Fruit fly (Drosophila melanogaster) whole organism, embryonic: ENCODE results near the gene sob.

Experiments
- Abd-B ChIP-seq: fragments of 200-800 bp; sonication (Bioruptor generic); optimal IDR thresholded peaks from 2 replicates; lab custom pipeline; 2018; ENCODE audit warnings: missing biosample characterization, mild to moderate bottlenecking, missing genetic modification characterization, moderate library complexity
- CG10366 ChIP-seq: fragments of 200-800 bp; sonication (Bioruptor generic); IDR thresholded peaks from 2 replicates; pipeline ENCODE4 v1.3.6; 2022; ENCODE audit warnings: missing biosample characterization, missing genetic modification characterization
- CG12219 ChIP-seq: fragments of 200-800 bp; sonication (Bioruptor generic); optimal IDR thresholded peaks from 3 replicates; lab custom pipeline; 2018; ENCODE audit warnings: missing biosample characterization, mild to moderate bottlenecking, missing genetic modification characterization
- CG12391 ChIP-seq: fragments of 200-800 bp; sonication (Bioruptor generic); optimal IDR thresholded peaks from 3 replicates; lab custom pipeline; 2018; ENCODE audit warnings: missing biosample characterization, mild to moderate bottlenecking, missing genetic modification characterization, moderate library complexity
- CG14667 ChIP-seq: fragments of 200-800 bp; sonication (Bioruptor generic); IDR thresholded peaks from 2 replicates; pipeline ENCODE4 v1.3.6; 2022; ENCODE audit warnings: missing biosample characterization, missing genetic modification characterization
- CG15601 ChIP-seq: fragments of 200-800 bp; sonication (Bioruptor generic); optimal IDR thresholded peaks from 3 replicates; lab custom pipeline; 2019; ENCODE audit warnings: missing biosample characterization, mild to moderate bottlenecking, missing genetic modification characterization, moderate library complexity
- CG15696 ChIP-seq: fragments of 200-800 bp; sonication (Bioruptor generic); optimal IDR thresholded peaks from 2 replicates; lab custom pipeline; 2019; ENCODE audit warnings: missing biosample characterization, mild to moderate bottlenecking, missing genetic modification characterization, moderate library complexity
- CG1602 ChIP-seq: fragments of 200-800 bp; sonication (Bioruptor generic); optimal IDR thresholded peaks from 3 replicates; lab custom pipeline; 2016; ENCODE audit warnings: missing biosample characterization, missing genetic modification characterization
- CG16813 ChIP-seq: fragments of 200-800 bp; sonication (Bioruptor generic); IDR thresholded peaks from 3 replicates; pipeline ENCODE4 v1.3.6; 2022; ENCODE audit warnings: missing biosample characterization, missing genetic modification characterization; ENCODE audit not compliant: partially characterized antibody
- CG17568 ChIP-seq: fragments of 200-800 bp; sonication (Bioruptor generic); optimal IDR thresholded peaks from 2 replicates; lab custom pipeline; 2018; ENCODE audit warnings: missing biosample characterization, mild to moderate bottlenecking, missing genetic modification characterization, moderate library complexity
- CG2712 ChIP-seq: fragments of 200-800 bp; optimal IDR thresholded peaks from 3 replicates; lab custom pipeline; 2019; ENCODE audit warnings: missing biosample characterization, mild to moderate bottlenecking, missing genetic modification characterization, moderate library complexity
- CG3065 ChIP-seq: fragments of 200-800 bp; sonication (Bioruptor generic); optimal IDR thresholded peaks from 2 replicates; lab custom pipeline; 2016; ENCODE audit warnings: missing biosample characterization, missing genetic modification characterization
- CG42726 ChIP-seq: fragments of 200-800 bp; sonication (Bioruptor generic); IDR thresholded peaks from 2 replicates; pipeline ENCODE4 v1.3.6; 2022; ENCODE audit warnings: missing biosample characterization, missing genetic modification characterization; ENCODE audit not compliant: partially characterized antibody
- CG4424 ChIP-seq: fragments of 200-800 bp; sonication (Bioruptor generic); optimal IDR thresholded peaks from 3 replicates; lab custom pipeline; 2016; ENCODE audit warnings: missing biosample characterization, missing genetic modification characterization
- CG6683 ChIP-seq: fragments of 200-800 bp; sonication (Bioruptor generic); optimal IDR thresholded peaks from 2 replicates; lab custom pipeline; 2017; ENCODE audit warnings: missing biosample characterization, mild to moderate bottlenecking, missing genetic modification characterization, missing genetic modification reagents
- CG7372 ChIP-seq: fragments of 200-800 bp; sonication (Bioruptor generic); IDR thresholded peaks from 2 replicates; pipeline ENCODE4 v1.3.6; 2022; ENCODE audit warnings: missing biosample characterization, missing genetic modification characterization
- CG8281 ChIP-seq: fragments of 200-800 bp; sonication (Bioruptor generic); optimal IDR thresholded peaks from 2 replicates; lab custom pipeline; 2018; ENCODE audit warnings: missing biosample characterization, mild to moderate bottlenecking, missing genetic modification characterization, moderate library complexity
- CG8478 ChIP-seq: fragments of >200 bp; optimal IDR thresholded peaks from 2 replicates; lab custom pipeline; 2018
- CG8765 ChIP-seq: fragments of 200-800 bp; sonication (Bioruptor generic); IDR thresholded peaks from 2 replicates; pipeline ENCODE4 v1.3.6; 2022; ENCODE audit warnings: missing biosample characterization, missing genetic modification characterization
- Dbx ChIP-seq: fragments of 200-800 bp; sonication (Bioruptor generic); IDR thresholded peaks from 3 replicates; pipeline ENCODE4 v1.3.6; 2022; ENCODE audit warnings: missing biosample characterization, missing genetic modification characterization
- Dll ChIP-seq: fragments of 200-800 bp; sonication (Bioruptor generic); IDR thresholded peaks from 4 replicates; pipeline ENCODE4 v1.3.6; 2022; ENCODE audit warnings: missing biosample characterization, missing genetic modification characterization; ENCODE audit not compliant: partially characterized antibody
- Ets65A ChIP-seq: fragments of 200-800 bp; sonication (Bioruptor generic); peaks from one replicate; lab custom pipeline; 2016; ENCODE audit warnings: missing biosample characterization, missing genetic modification characterization
- Mes4 ChIP-seq: fragments of 200-800 bp; sonication (Bioruptor generic); optimal IDR thresholded peaks from 2 replicates; lab custom pipeline; 2016; ENCODE audit warnings: missing biosample characterization, missing genetic modification characterization
- NFAT ChIP-seq: fragments of 200-800 bp; sonication (Bioruptor generic); IDR thresholded peaks from 2 replicates; pipeline ENCODE4 v1.3.6; 2022; ENCODE audit warnings: missing biosample characterization, missing genetic modification characterization
- Nf-YC ChIP-seq: fragments of 200-800 bp; optimal IDR thresholded peaks from 3 replicates; lab custom pipeline; 2019; ENCODE audit warnings: missing biosample characterization, mild to moderate bottlenecking, missing genetic modification characterization, moderate library complexity
- Spps ChIP-seq: fragments of 200-800 bp; sonication (Bioruptor generic); optimal IDR thresholded peaks from 2 replicates; lab custom pipeline; 2018; ENCODE audit warnings: missing biosample characterization, mild to moderate bottlenecking, missing genetic modification characterization
- abd-A ChIP-seq: fragments of 200-800 bp; sonication (Bioruptor generic); optimal IDR thresholded peaks from 3 replicates; lab custom pipeline; 2019; ENCODE audit warnings: missing biosample characterization, mild to moderate bottlenecking, missing genetic modification characterization, moderate library complexity
- ac ChIP-seq: fragments of 200-800 bp; sonication (Bioruptor generic); optimal IDR thresholded peaks from 3 replicates; lab custom pipeline; 2017; ENCODE audit warnings: missing biosample characterization, mild to moderate bottlenecking, missing genetic modification characterization
- aop ChIP-seq: fragments of 200-800 bp; sonication (Bioruptor generic); IDR thresholded peaks from 2 replicates; pipeline ENCODE4 v1.3.6; 2022; ENCODE audit warnings: missing biosample characterization, missing genetic modification characterization
- az2 ChIP-seq: fragments of 200-800 bp; sonication (Bioruptor generic); optimal IDR thresholded peaks from 3 replicates; lab custom pipeline; 2016; ENCODE audit warnings: missing biosample characterization, missing genetic modification characterization
- bowl ChIP-seq: fragments of 200-800 bp; sonication (Bioruptor generic); IDR thresholded peaks from 2 replicates; pipeline ENCODE4 v1.3.6; 2022; ENCODE audit warnings: missing biosample characterization, missing genetic modification characterization
- br ChIP-seq: fragments of >200 bp; optimal IDR thresholded peaks from 2 replicates; lab custom pipeline; 2017
- btn ChIP-seq: fragments of 200-800 bp; sonication (Bioruptor generic); optimal IDR thresholded peaks from 2 replicates; lab custom pipeline; 2016; ENCODE audit warnings: missing biosample characterization, missing genetic modification characterization
- ci ChIP-seq: fragments of 200-800 bp; sonication (Bioruptor generic); IDR thresholded peaks from 3 replicates; pipeline ENCODE4 v1.3.6; 2022; ENCODE audit warnings: missing biosample characterization, missing genetic modification characterization
- dmrt11E ChIP-seq: fragments of 200-800 bp; sonication (Bioruptor generic); optimal IDR thresholded peaks from 3 replicates; lab custom pipeline; 2018; ENCODE audit warnings: missing biosample characterization, mild to moderate bottlenecking, missing genetic modification characterization, moderate library complexity
- gro ChIP-seq: fragments of 200-800 bp; sonication (Bioruptor generic); optimal IDR thresholded peaks from 2 replicates; lab custom pipeline; 2016; ENCODE audit warnings: missing biosample characterization, missing genetic modification characterization
- ind ChIP-seq: fragments of 200-800 bp; sonication (Bioruptor generic); optimal IDR thresholded peaks from 3 replicates; lab custom pipeline; 2016; ENCODE audit warnings: missing biosample characterization, missing genetic modification characterization
- ken ChIP-seq: fragments of 200-800 bp; sonication (Bioruptor generic); IDR thresholded peaks from 3 replicates; pipeline ENCODE4 v1.3.6; 2022; ENCODE audit warnings: missing biosample characterization, missing genetic modification characterization
- klu ChIP-seq: fragments of 200-800 bp; sonication (Bioruptor generic); IDR thresholded peaks from 2 replicates; pipeline ENCODE4 v1.3.6; 2022; ENCODE audit warnings: missing biosample characterization, missing genetic modification characterization
- lilli ChIP-seq: fragments of 200-800 bp; sonication (Bioruptor generic); optimal IDR thresholded peaks from 3 replicates; lab custom pipeline; 2016; ENCODE audit warnings: missing biosample characterization, missing genetic modification characterization
- mirr ChIP-seq: fragments of 200-800 bp; sonication (Bioruptor generic); optimal IDR thresholded peaks from 3 replicates; lab custom pipeline; 2018; ENCODE audit warnings: missing biosample characterization, mild to moderate bottlenecking, missing genetic modification characterization
- pfk ChIP-seq: fragments of 200-800 bp; sonication (Bioruptor generic); optimal IDR thresholded peaks from 2 replicates; lab custom pipeline; 2018; ENCODE audit warnings: missing biosample characterization, mild to moderate bottlenecking, missing genetic modification characterization, moderate library complexity
- phol ChIP-seq: fragments of 200-800 bp; sonication (Bioruptor generic); optimal IDR thresholded peaks from 3 replicates; lab custom pipeline; 2018; ENCODE audit warnings: missing biosample characterization, mild to moderate bottlenecking, missing genetic modification characterization, moderate library complexity
- prd ChIP-seq, 3 experiments: fragments of >200 bp in 2 of 3; fragments of 200-800 bp in 1 of 3; sonication (Bioruptor generic) in 1 of 3; optimal IDR thresholded peaks in 2 of 3; IDR thresholded peaks in 1 of 3; 2 replicates in 2 of 3; 3 replicates in 1 of 3; pipeline versions ENCODE4 v1.3.6 to Lab custom; 2017 to 2022; ENCODE audit warnings: missing biosample characterization in 1 of 3, missing genetic modification characterization in 1 of 3
- rib ChIP-seq: fragments of 200-800 bp; sonication (Bioruptor generic); IDR thresholded peaks from 2 replicates; pipeline ENCODE4 v1.3.6; 2022; ENCODE audit warnings: missing biosample characterization, missing genetic modification characterization
- schlank ChIP-seq: fragments of 200-800 bp; sonication (Bioruptor generic); optimal IDR thresholded peaks from 2 replicates; lab custom pipeline; 2018; ENCODE audit warnings: missing biosample characterization, mild to moderate bottlenecking, missing genetic modification characterization
- sob ChIP-seq: fragments of 200-800 bp; sonication (Bioruptor generic); IDR thresholded peaks from 2 replicates; pipeline ENCODE4 v1.3.6; 2022; ENCODE audit warnings: missing biosample characterization, missing genetic modification characterization
- sqz ChIP-seq: fragments of 200-800 bp; sonication (Bioruptor generic); optimal IDR thresholded peaks from 3 replicates; lab custom pipeline; 2018; ENCODE audit warnings: missing biosample characterization, mild to moderate bottlenecking, missing genetic modification characterization
- stc ChIP-seq: fragments of 200-800 bp; sonication (Bioruptor generic); IDR thresholded peaks from 2 replicates; pipeline ENCODE4 v1.3.6; 2022; ENCODE audit warnings: missing biosample characterization, missing genetic modification characterization
- sug ChIP-seq: fragments of 200-800 bp; optimal IDR thresholded peaks from 2 replicates; lab custom pipeline; 2019; ENCODE audit warnings: missing biosample characterization, mild to moderate bottlenecking, missing genetic modification characterization, moderate library complexity
- tup ChIP-seq: fragments of 200-800 bp; sonication (Bioruptor generic); optimal IDR thresholded peaks from 2 replicates; lab custom pipeline; 2016; ENCODE audit warnings: missing biosample characterization, mild to moderate bottlenecking, missing genetic modification characterization, moderate library complexity

sob gene

dm6 chr2L:3555408-3556058, 25.0 kb downstream of the sob start (continued):
- TF ChIP-seq CG12391 (tag; lab: Kevin White, UChicago) (peak; percentile 24), Ets65A (GFP tag; lab: Kevin White, UChicago) (no peak), dmrt11E (tag; lab: Kevin White, UChicago) (peak; percentile 65), CG10366 (GFP tag; lab: Robert Waterston, UW) (no peak; the same call in 1 of the 2 replicates), CG2712 (tag; lab: Kevin White, UChicago) (peak; percentile 59), Mes4 (GFP tag; lab: Kevin White, UChicago) (no peak), CG16813 (GFP tag; lab: Robert Waterston, UW) (peak; percentile 59), Spps (tag; lab: Kevin White, UChicago) (peak; percentile 32), CG4424 (peak; percentile 50), aop (GFP tag; lab: Robert Waterston, UW) (no peak), CG6683 (GFP tag; lab: Kevin White, UChicago) (no peak), CG8765 (GFP tag; lab: Robert Waterston, UW) (peak; percentile 44; the same call in 1 of the 2 replicates), ken (GFP tag; lab: Robert Waterston, UW) (no peak), az2 (no peak), sug (tag; lab: Kevin White, UChicago) (no peak), CG14667 (GFP tag; lab: Robert Waterston, UW) (0 out of 2 replicates have a peak, but pooled peaks have one; percentile 17), klu (GFP tag; lab: Robert Waterston, UW) (no peak), ci (GFP tag; lab: Robert Waterston, UW) (0 out of 3 replicates have a peak, but pooled peaks have one; percentile 20), CG8281 (tag; lab: Kevin White, UChicago) (no peak), CG17568 (GFP tag; lab: Kevin White, UChicago) (no peak), Nf-YC (tag; lab: Kevin White, UChicago) (no peak), rib (GFP tag; lab: Robert Waterston, UW) (no peak), CG15601 (peak; percentile 13), prd (optimal IDR thresholded peaks at IDR 0.05; lab: Kevin White, UChicago) (no peak), prd (GFP tag; IDR thresholded peaks at IDR 0.05; lab: Robert Waterston, UW) (peak; percentile 75), lilli (no peak), br (no peak), sqz (GFP tag; lab: Kevin White, UChicago) (no peak), ac (no peak), Abd-B (GFP tag; lab: Kevin White, UChicago) (no peak), sob (GFP tag; lab: Robert Waterston, UW) (peak; percentile 58; the same call in 1 of the 2 replicates), ind (GFP tag; lab: Kevin White, UChicago) (no peak), btn (GFP tag; lab: Kevin White, UChicago) (no peak), CG42726 (no peak), CG12219 (GFP tag; lab: Kevin White, UChicago) (no peak), Dbx (GFP tag; lab: Robert Waterston, UW) (no peak), CG3065 (GFP tag; lab: Kevin White, UChicago) (no peak), Dll (GFP tag; lab: Robert Waterston, UW) (peak; percentile 74), NFAT (GFP tag; lab: Robert Waterston, UW) (no peak), gro (GFP tag; lab: Kevin White, UChicago) (no peak), mirr (GFP tag; lab: Kevin White, UChicago) (no peak), CG15696 (tag; lab: Kevin White, UChicago) (peak; percentile 79), CG1602 (GFP tag; lab: Kevin White, UChicago) (no peak), stc (GFP tag; lab: Robert Waterston, UW) (0 out of 2 replicates have a peak, but pooled peaks have one; percentile 27), CG8478 (no peak), tup (GFP tag; lab: Kevin White, UChicago) (no peak), schlank (tag; lab: Kevin White, UChicago) (no peak), CG7372 (GFP tag; lab: Robert Waterston, UW) (no peak), bowl (GFP tag; lab: Robert Waterston, UW) (no peak), pfk (GFP tag; lab: Kevin White, UChicago) (no peak), abd-A (tag; lab: Kevin White, UChicago) (no peak), phol (tag; lab: Kevin White, UChicago) (peak; percentile 48)
